Worm (Caenorhabditis elegans) whole organism, midembryonic: Measurements from ENCODE around the gene F48E3.9.

Source experiments
- T22C8.4 ChIP-seq: fragments of 200-800 bp; sonication (Bioruptor generic); IDR thresholded peaks from 2 replicates; pipeline ENCODE4 v1.3.6; 2022; ENCODE audit warnings: missing genetic modification characterization, missing compliant biosample characterization
- cog-1 ChIP-seq: sonication (generic microtip); optimal IDR thresholded peaks from 2 replicates; lab custom pipeline; 2016; ENCODE audit warnings: missing genetic modification characterization, missing compliant biosample characterization
- flt-1 ChIP-seq: fragments of 200-800 bp; sonication (Bioruptor generic); IDR thresholded peaks from 2 replicates; pipeline ENCODE4 v1.3.6; 2022; ENCODE audit warnings: missing genetic modification characterization, missing compliant biosample characterization
- klf-2 ChIP-seq: fragments of 200-800 bp; sonication (Bioruptor generic); conservative IDR thresholded peaks from 2 replicates; pipeline ENCODE4 v1.3.6; 2022; ENCODE audit warnings: missing genetic modification reagents, missing genetic modification characterization, missing compliant biosample characterization
- med-1 ChIP-seq: sonication (generic microtip); optimal IDR thresholded peaks from 2 replicates; lab custom pipeline; 2017; ENCODE audit warnings: missing genetic modification characterization, mild to moderate bottlenecking, missing compliant biosample characterization, antibody characterized with exemption, missing genetic modification reagents; ENCODE audit not compliant: insufficient read depth
- ref-1 ChIP-seq: fragments of 200-800 bp; sonication (Bioruptor generic); conservative IDR thresholded peaks from 2 replicates; pipeline ENCODE4 v1.3.6; 2022; ENCODE audit warnings: missing genetic modification reagents, missing genetic modification characterization, missing compliant biosample characterization
- tab-1 ChIP-seq: fragments of 200-800 bp; sonication (Bioruptor generic); IDR thresholded peaks from 2 replicates; pipeline ENCODE4 v1.3.6; 2022; ENCODE audit warnings: missing genetic modification characterization, missing compliant biosample characterization
- ztf-23 ChIP-seq: fragments of 200-800 bp; sonication (Bioruptor generic); IDR thresholded peaks from 2 replicates; pipeline ENCODE4 v1.3.6; 2022; ENCODE audit warnings: missing genetic modification reagents, missing genetic modification characterization, missing compliant biosample characterization
- ztf-29 ChIP-seq: fragments of 200-800 bp; sonication (Bioruptor generic); IDR thresholded peaks from 2 replicates; pipeline ENCODE4 v1.3.6; 2022; ENCODE audit warnings: missing genetic modification reagents, missing genetic modification characterization, missing compliant biosample characterization

The F48E3.9 gene

DNA sequence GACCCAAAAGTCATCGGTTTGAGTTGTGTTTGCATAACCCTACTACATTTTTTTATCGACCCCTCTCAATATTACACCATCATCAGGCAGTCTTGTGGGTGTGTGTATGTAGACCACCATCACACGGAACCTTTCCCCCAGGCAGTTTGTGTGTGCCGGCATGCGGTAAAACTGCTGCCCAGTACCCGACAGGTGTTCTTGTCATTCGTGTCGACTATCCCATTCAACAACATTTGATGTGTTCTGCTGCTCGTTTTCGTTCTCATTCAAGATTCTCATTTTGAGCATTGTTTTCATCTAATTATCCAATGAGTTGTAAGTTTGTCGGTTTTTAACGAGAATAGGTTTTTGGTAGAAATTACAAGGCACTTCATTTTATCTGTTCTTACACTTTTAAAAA lies 41.7 kb downstream of the F48E3.9 start:
- TF ChIP-seq ztf-29 (GFP tag; lab: Robert Waterston, UW) (no peak), cog-1 (no peak), ref-1 (no peak), tab-1 (GFP tag; lab: Robert Waterston, UW) (no peak), T22C8.4 (GFP tag; lab: Robert Waterston, UW) (no peak), flt-1 (no peak), ztf-23 (GFP tag; lab: Robert Waterston, UW) (no peak), klf-2 (GFP tag; lab: Robert Waterston, UW) (no peak), med-1 (GFP tag; lab: Kevin White, UChicago) (no peak)

DNA sequence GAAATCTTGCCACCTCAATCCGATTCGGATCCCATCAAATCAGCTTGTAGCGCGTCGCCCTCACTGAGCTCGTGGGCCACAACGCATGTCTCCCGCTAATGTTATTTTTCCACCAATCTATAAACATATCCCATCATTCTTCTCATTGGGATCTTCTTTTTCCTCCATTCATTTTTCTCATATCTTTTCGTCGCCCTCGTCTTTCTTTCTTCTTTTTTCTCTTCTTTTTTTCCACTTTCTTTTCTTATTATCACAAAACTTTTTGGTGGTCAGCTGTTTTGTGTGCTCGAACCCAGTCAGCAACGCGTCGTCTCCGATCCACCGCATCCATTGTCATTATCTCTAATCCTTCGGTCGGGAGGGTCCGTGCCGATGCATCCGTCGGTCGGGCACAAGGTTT lies 42.9 kb downstream of the F48E3.9 start:
- TF ChIP-seq cog-1 (no peak), med-1 (GFP tag; lab: Kevin White, UChicago) (no peak), ztf-29 (GFP tag; lab: Robert Waterston, UW) (no peak), ztf-23 (GFP tag; lab: Robert Waterston, UW) (no peak), flt-1 (no peak), klf-2 (GFP tag; lab: Robert Waterston, UW) (no peak), T22C8.4 (GFP tag; lab: Robert Waterston, UW) (no peak), tab-1 (GFP tag; lab: Robert Waterston, UW) (no peak), ref-1 (no peak)

DNA sequence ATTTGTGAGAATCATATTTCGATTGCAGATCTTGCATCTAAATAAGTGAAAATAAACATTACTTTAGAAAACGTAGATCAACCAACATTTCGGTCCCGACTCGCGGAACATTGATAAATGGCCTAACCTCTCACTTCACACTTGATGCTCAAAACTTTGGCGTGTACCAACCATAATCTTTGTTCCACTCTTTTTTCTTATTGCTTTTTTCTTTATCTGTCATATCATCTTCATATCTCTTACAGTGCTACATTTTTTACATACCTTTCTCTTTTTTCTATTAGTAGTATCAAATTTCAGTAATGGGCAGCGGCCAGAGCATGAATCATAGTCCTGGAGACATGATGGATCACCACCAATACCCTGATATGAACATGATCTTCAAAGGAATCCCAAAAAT lies 44.4 kb downstream of the F48E3.9 start, which contains the start of gene F46C8.3:
F46C8.3 (plus strand) TSS at position 301 of the 400 bp plus-strand sequence.
- no peak for TF ChIP-seq ref-1
- TF ChIP-seq tab-1 (GFP tag; lab: Robert Waterston, UW): no peak
- TF ChIP-seq cog-1: no peak
- TF ChIP-seq klf-2 (GFP tag; lab: Robert Waterston, UW): no peak
- TF ChIP-seq ztf-29 (GFP tag; lab: Robert Waterston, UW): no peak
- no peak for TF ChIP-seq T22C8.4 (GFP tag; lab: Robert Waterston, UW)
- TF ChIP-seq med-1 (GFP tag; lab: Kevin White, UChicago): no peak
- no peak for TF ChIP-seq flt-1
- no peak for TF ChIP-seq ztf-23 (GFP tag; lab: Robert Waterston, UW)

DNA sequence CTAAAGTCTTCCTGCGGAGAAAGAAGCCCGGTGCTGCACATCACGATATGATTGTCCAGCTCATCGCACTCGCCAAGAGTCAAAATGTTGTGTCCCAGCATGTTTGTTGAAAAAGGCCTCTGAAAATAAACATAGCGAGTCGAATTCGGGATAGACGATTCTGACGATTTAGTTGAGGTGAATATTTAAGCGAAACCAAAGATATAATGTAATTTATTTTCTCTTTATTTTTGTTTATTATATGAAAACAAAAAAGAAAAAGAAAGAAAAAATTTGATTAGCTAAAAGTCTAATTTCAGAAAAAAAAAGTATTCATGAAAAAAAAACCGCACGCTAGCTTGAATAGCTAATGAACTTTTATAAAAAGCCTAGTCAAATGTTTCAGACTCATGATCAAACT lies 51.8 kb downstream of the F48E3.9 start, which contains the start of gene ceh-14:
ceh-14 (minus strand) TSS at position 101 of the 400 bp plus-strand sequence.
- no peak for TF ChIP-seq ztf-23 (GFP tag; lab: Robert Waterston, UW)

DNA sequence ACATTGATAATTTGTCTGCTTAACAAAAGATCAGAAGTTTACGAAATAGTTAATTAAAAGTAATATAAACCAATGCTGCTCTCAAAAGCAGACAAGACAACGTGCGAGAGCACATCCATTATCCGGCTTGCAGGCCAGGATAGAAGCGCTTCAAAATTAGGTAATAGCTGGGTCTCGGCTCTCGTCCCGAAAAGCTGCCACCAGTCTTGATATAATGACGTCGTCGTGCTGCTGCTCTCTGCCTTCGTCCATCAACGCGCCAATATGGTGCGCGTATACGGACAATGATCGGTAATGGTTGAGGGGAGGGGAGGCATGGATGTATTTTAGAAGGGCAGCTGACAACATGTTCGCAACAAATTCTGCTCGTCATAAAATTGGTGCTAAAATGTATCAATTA lies 53.6 kb downstream of the F48E3.9 start:
- no peak for TF ChIP-seq klf-2 (GFP tag; lab: Robert Waterston, UW)
- no peak for TF ChIP-seq ztf-29 (GFP tag; lab: Robert Waterston, UW)
- TF ChIP-seq ztf-23 (GFP tag; lab: Robert Waterston, UW): no peak
- TF ChIP-seq ref-1: no peak
- no peak for TF ChIP-seq med-1 (GFP tag; lab: Kevin White, UChicago)
- TF ChIP-seq T22C8.4 (GFP tag; lab: Robert Waterston, UW): no peak
- TF ChIP-seq flt-1: no peak
- TF ChIP-seq cog-1: no peak
- TF ChIP-seq tab-1 (GFP tag; lab: Robert Waterston, UW): no peak
